Worm (Caenorhabditis elegans) whole organism, L4/young adult: ENCODE measurements around the gene hpo-26.
"Not testable (repeated sequence)": the region's sequence is repeated elsewhere in the genome, so short reads cannot be mapped to it uniquely, and the experiment has no call there.

ENCODE experiments used
- W03F9.2 ChIP-seq: fragments of 150-350 bp; optimal IDR thresholded peaks from 2 replicates; lab custom pipeline; 2014; ENCODE audit warnings: missing biosample characterization, missing genetic modification characterization
- dao-5 ChIP-seq: sonication (generic microtip); optimal IDR thresholded peaks from 2 replicates; lab custom pipeline; 2016; ENCODE audit warnings: missing genotype, missing genetic modification characterization, moderate library complexity, missing compliant biosample characterization
- him-1 ChIP-seq: sonication (generic microtip); optimal IDR thresholded peaks from 2 replicates; lab custom pipeline; 2016; ENCODE audit warnings: missing genotype, missing genetic modification reagents, missing genetic modification characterization, missing compliant biosample characterization

hpo-26 gene

DNA sequence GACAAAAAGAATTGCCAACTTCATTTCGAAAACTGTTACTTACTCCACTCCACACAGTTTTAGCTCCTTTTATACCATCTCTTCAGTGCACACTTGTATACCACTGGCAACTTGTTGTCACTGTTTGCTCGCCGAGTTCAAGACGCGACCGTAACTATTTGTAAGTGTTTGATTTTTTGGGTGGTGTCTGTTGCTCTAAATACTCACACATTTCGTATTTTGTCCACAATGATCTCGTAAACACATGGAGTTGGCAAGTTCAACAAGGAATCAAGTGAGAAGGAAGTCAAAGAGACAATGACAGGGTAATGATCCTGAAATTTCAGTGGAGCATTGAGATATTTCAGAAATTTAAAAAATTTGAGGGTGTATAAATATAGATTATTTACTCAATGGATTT lies at the start of gene hpo-26:
hpo-26 (minus strand) TSS at position 31 of the 400 bp plus-strand sequence.
- no peak for TF ChIP-seq dao-5 (tag; lab: Kevin White, UChicago)
- no peak for TF ChIP-seq W03F9.2
- TF ChIP-seq him-1 (tag; lab: Kevin White, UChicago), result no peak

DNA sequence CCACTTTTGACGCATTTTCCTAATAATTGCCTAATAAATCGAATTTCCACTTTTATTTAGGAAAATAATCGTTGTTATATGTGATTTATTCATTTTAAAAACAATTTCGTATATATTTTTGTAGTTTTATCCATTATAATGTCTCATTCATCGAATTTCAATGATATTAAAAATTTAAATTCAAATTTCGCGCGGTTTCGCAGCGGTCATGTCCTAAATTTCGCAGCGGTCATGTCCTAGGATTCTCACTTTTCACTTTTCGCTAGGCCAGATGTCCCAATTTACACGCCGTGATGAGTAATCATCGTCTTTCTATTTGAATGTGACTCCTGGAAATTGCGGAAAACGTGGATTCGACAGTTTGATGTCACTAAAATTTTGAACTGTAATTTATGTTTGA lies 48.9 kb upstream of the hpo-26 start, which contains the start of gene ZK1055.4:
ZK1055.4 (plus strand) TSS at position 301 of the 400 bp plus-strand sequence.
- TF ChIP-seq him-1 (tag; lab: Kevin White, UChicago); W03F9.2; dao-5 (tag; lab: Kevin White, UChicago): not testable (repeated sequence)

DNA sequence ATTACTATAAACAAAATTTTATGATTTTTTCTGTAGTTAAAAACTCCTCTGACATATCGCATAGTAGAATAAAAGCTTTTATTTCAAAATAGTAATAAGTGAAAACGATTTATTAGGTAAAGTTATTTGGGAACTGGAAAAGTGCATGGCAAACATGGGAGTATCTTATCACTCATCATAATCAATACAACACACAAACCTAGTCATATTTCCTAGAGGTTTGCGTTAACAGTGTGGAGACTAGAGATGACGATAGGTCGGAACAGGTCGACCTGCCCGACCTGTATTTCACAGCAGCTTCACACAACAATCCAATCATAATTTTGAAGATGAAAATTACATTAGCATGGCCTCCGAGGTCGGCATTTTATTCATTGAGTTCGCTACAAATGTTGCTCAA lies 47.1 kb upstream of the hpo-26 start, which contains the start of gene EGAP9.3:
EGAP9.3 (minus strand) TSS at position 131 of the 400 bp plus-strand sequence.
- TF ChIP-seq W03F9.2, result no peak

DNA sequence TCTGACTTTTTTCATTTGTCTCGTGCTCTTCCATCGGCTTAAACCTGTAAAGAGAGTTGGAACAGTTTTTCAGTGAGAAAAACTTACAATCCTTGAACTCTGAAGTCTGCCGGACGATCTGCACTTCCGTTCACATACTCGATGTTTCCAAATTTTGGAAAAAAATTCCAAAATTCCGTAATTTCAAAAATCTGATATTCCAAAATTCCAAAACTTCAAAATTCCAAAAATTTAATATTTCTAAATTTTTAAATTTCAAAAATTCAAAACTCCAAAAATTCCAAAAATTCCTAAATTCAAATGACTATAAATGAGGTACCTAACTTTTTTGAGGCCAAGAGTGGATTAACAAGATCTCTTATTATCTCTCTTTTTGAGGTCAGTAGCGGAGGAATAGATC lies 43.7 kb upstream of the hpo-26 start, which contains the start of gene EGAP9.4:
EGAP9.4 (plus strand) TSS at position 301 of the 400 bp plus-strand sequence.
- TF ChIP-seq him-1 (tag; lab: Kevin White, UChicago), result no peak

DNA sequence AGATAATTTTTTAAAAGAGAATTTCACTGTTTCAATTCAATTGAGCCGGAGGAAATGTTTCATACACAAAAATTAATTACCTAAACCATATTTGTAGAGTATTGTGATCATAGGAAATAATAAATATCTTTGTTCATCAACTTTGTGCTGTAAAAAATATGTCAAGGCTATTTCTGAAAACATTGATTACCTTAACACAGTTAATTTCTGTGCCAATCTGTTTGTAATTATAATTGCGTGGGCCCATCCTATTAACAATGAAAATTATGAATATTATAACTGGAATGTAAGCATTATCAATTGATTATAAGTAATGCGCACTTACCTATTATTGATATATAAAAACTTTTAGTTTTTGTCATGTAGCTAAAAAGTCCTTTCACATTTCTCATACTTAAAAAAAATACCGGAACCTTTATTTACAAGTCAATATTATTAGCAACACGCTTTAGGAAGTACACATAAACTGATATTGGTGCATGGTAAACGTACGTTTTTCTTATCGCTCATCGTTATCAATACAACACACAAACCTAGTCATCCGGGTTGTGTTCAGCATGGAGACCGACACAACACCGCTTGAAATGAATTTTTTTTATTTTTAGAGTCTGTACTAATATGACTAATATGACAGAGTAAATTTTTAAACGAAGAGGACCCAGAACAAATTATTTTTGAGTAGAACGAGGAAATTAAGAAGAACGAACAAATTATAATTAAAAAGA lies 42.7 kb upstream of the hpo-26 start, which contains the start of gene fut-2:
fut-2 (minus strand) TSS at position 485 of the 725 bp plus-strand sequence.
- TF ChIP-seq him-1 (tag; lab: Kevin White, UChicago), result no peak
- TF ChIP-seq dao-5 (tag; lab: Kevin White, UChicago), result no peak
- TF ChIP-seq W03F9.2, result no peak

DNA sequence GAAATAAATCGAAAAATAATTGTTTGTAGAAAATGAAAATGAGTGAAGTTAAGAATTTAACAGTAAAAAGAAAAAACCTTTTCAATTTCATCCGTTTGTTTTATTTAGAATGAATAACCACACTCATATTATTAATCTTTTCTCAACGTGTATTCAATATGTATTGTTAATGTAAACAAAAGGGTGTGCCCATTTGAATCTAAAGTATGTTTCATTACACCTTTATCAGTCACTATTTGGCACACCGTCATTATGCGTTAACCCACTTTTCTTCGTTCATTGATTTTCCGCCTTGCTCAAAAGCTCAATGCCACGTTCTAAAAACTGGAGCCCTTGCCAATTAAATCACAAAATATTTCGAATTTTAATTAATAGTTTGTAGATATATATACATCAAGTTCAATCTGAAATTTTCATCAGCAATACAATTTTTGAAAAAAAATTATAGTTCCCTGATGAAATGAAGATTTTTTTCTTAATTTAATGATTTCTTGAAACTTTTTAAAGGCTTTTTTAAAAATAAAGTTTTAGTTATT lies 33.1 kb upstream of the hpo-26 start, which contains the start of gene K04A8.1:
K04A8.1 (plus strand) TSS at position 486 of the 536 bp plus-strand sequence.
- TF ChIP-seq dao-5 (tag; lab: Kevin White, UChicago) (no peak), W03F9.2 (no peak), him-1 (tag; lab: Kevin White, UChicago) (no peak)

DNA sequence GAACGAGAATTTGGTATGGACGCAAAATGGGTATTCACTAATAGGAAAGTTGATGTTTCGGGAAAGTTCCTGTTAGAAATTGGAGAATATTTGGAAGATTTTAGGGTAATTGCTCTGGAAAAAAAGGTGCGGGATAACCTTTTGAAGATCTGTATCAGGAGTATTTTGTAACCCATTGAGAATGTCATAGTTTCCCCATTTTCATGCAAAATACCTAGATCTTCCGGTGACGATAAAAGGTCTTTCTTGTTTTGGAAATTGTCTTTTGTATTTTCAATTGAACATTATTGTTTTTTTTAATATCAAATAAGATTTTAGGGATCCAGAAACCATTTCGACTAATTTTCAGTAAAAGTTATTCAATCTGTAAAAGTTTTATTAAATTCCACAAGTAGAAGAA lies 28.7 kb upstream of the hpo-26 start, which contains the start of gene spp-19:
spp-19 (minus strand) TSS at position 101 of the 400 bp plus-strand sequence.
- TF ChIP-seq W03F9.2 (no peak), dao-5 (tag; lab: Kevin White, UChicago) (no peak)

DNA sequence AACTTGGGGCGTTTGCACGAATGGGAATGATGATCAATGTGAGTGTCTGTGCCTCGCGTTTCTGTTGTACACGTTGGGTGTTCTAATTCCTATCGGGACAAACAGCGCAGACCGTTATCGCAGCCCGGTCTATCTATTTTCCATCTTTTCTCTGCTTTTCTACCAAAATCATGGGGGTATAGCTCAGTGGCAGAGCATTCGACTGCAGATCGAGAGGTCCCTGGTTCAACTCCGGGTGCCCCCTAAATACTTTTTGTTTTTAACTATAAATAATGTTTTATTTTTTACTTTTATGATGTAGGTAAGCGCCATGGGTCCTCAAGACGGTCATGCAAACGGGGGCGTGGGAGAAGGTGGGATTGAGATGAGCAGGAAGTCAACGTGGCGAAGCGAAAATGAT lies 26.7 kb upstream of the hpo-26 start:
- TF ChIP-seq W03F9.2 (no peak), dao-5 (tag; lab: Kevin White, UChicago) (peak; percentile 21)

DNA sequence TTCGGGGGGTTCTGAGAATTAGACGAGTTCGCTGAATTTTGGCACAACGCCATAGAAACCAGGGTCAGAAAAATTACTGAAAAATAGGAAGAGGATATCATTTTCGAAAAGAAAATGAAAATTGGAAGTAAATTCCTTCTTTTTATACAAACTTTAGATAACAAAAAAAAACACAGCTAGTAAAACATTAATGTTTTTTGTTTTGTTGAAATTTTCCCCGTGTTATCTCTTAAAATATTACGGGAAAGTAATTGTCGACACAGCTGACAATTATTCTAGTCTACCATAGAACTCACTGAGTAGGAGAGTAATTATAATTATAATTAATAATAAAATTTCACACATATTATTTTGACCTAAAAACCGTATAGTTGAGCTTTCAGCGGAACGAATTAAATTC lies 26.2 kb upstream of the hpo-26 start, which contains the start of gene spp-26:
spp-26 (minus strand) TSS at position 101 of the 400 bp plus-strand sequence.
- TF ChIP-seq W03F9.2 (no peak), dao-5 (tag; lab: Kevin White, UChicago) (no peak), him-1 (tag; lab: Kevin White, UChicago) (no peak)

DNA sequence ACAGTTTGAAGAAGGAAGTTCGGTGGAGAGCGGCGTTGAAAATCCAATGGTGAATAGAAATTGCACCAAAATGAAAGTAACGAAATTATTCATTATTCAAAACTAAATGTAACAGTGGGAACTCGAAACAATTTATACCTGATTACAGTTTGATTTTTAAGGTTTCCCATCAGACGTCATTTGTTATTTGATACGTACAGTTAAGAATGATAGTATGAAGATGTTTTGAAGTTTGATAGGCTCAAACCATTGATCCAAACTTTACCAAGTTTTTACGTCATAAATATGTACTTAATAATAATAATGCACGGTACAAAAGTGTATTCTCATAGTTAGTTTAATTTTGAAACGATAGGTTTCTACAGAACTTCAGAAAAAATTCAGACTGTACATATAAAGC lies 25.2 kb upstream of the hpo-26 start, which contains the start of gene spp-20:
spp-20 (minus strand) TSS at position 101 of the 400 bp plus-strand sequence.
- TF ChIP-seq dao-5 (tag; lab: Kevin White, UChicago), result no peak
- no peak for TF ChIP-seq him-1 (tag; lab: Kevin White, UChicago)
- TF ChIP-seq W03F9.2, result no peak

DNA sequence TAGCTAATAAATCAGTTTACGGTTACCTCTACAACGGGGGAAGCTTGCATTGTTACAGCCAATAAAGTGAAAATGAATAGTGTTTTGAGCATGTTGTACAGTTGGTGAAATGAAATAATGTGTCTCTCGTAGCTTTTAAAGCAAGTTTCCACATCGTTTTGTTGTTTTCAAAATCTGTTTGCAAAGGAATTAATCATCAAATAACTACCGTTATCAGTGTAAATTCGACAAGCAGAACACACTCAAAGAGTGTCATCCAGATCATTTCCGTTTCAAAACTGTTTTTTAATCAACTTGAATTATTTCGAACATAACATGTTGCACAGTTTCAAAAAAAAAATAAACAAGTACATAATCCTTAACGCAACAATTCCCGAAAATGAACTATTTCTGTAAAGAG lies 24.2 kb upstream of the hpo-26 start, which contains the start of gene spp-27:
spp-27 (minus strand) TSS at position 101 of the 400 bp plus-strand sequence.
- TF ChIP-seq him-1 (tag; lab: Kevin White, UChicago) (no peak), W03F9.2 (no peak), dao-5 (tag; lab: Kevin White, UChicago) (no peak)

DNA sequence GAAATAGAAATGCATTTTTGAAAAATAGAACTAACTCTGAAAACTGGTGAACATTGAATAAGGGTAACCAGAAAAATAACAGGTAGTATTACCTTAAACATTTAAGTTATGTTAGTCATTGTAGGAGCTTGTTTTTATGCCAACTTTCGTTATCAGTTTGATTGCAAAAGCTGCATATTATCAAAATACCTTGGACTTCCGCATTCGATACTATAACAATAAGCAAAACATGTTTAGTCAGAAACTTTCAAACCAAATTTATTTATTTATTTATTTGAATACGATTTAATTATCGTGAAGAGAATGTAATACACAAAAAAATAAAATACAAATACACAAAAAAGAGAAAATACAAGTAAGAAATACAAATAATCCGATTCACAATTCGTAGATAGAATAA lies 21.4 kb upstream of the hpo-26 start, which contains the start of gene K04A8.19:
K04A8.19 (minus strand) TSS at position 101 of the 400 bp plus-strand sequence.
- no peak for TF ChIP-seq him-1 (tag; lab: Kevin White, UChicago)
- TF ChIP-seq W03F9.2, result no peak
- no peak for TF ChIP-seq dao-5 (tag; lab: Kevin White, UChicago)

DNA sequence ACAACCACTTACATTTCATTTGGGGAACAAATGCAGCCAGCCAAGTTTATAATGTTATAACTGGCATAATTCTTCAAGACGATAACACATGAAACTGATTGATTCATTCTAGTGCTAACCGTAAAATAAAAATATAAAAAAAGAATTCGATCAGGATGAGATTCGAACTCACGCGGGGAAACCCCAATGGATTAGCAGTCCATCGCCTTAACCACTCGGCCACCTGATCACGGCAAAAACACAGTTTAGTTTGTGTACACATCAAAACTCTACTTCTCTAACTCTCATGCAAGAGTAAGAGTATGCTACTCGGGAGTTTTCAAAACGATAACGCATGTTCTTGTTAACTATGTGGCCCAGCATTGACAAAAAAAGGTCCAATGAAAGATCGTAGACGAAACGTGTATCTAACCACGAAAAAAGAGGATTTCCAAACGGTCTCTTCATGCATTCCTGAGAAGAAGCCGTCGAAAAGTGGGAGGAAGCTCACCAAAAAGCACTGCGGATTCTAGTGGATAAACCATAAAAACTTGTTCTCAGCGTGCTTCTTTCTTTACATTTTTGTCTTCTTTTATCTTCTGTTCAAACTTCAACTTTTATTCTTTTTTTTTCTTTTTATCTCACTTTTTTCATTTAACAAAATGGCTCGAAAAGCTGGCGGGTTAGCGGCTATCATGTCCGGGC lies 19.0 kb upstream of the hpo-26 start, which contains the start of gene twk-10:
twk-10 (plus strand) TSS at position 634 of the 684 bp plus-strand sequence.
- TF ChIP-seq him-1 (tag; lab: Kevin White, UChicago) (no peak), dao-5 (tag; lab: Kevin White, UChicago) (peak; percentile 26)
